Fruit fly (Drosophila melanogaster): ENCODE measurements around the gene smo.

- TF ChIP-seq Crg-1 (GFP tag; optimal IDR thresholded peaks at IDR 0.05): no peak
- no peak for TF ChIP-seq bab1 (GFP tag; optimal IDR thresholded peaks at IDR 0.05)
Observed at dm6 chr2L:247432-247831, 29.9 kb upstream of the smo start.
